Fruit fly (Drosophila melanogaster) whole organism, embryonic: ENCODE measurements around the gene CG9184.

Experiments used
- CG1602 ChIP-seq: fragments of 200-800 bp; sonication (Bioruptor generic); optimal IDR thresholded peaks from 3 replicates; lab custom pipeline; 2016; ENCODE audit warnings: missing biosample characterization, missing genetic modification characterization
- CG17912 ChIP-seq: fragments of 200-800 bp; sonication (Bioruptor generic); optimal IDR thresholded peaks from 2 replicates; lab custom pipeline; 2018; ENCODE audit warnings: missing biosample characterization, mild to moderate bottlenecking, missing genetic modification characterization
- CG32532 ChIP-seq: fragments of 200-800 bp; sonication (Bioruptor generic); IDR thresholded peaks from 2 replicates; pipeline ENCODE4 v1.3.6; 2022; ENCODE audit warnings: missing biosample characterization, missing genetic modification characterization
- CG6272 ChIP-seq: fragments of 200-800 bp; sonication (Bioruptor generic); IDR thresholded peaks from 2 replicates; pipeline ENCODE4 v1.3.6; 2022; ENCODE audit warnings: missing biosample characterization, missing genetic modification characterization
- hkb ChIP-seq, 2 experiments: fragments of 200-800 bp in 1 of 2; fragments of >200 bp in 1 of 2; sonication (Bioruptor generic) in 1 of 2; IDR thresholded peaks in 1 of 2; optimal IDR thresholded peaks in 1 of 2; 2 replicates each; pipeline versions ENCODE4 v1.3.6 to Lab custom; 2017 to 2022; ENCODE audit warnings: missing biosample characterization in 1 of 2, missing genetic modification characterization in 1 of 2

DNA sequence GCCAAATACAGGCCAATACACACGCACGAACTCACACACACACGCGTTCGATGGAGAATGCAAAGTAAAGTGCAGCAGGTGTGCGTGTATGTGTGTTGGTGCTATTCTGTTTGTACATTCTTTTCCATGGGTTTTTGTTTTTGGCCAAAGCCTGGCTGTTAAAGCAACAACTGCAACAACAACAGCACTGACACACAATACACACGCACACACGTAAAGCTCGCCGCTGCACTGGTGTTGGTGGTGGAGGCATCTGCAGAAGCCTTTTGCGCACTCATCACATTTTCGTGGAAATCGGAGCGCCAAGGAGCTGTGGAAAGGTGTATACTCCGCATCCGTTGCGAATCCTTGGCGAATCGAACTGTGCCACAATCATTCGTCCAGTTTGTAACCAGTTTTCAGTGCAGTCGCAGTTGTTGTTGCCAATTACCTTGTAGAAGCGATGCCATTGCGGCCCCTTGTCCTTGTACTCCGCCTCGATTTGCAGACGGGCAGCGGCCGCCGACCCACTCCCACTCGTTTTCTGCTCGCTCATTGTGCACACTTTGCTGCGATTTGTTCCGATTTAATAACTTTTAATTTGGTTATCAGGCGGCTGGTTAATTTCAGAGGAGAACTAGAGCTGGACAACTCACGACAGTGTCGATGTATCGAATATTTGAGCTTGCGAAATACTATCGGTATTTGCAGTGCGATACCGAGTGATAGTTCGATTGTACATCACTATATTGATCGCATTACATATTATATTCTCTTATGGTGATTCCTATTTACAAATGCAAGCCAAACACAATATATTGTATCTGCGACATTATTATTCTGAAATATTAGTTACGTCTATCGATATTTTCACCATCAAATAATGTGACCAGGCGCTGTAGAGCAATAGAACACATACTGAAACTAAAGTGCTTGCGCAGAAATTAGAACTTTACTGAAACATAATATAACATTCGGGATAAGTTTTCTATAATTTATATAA, 27.6 kb upstream of the CG9184 start:
- TF ChIP-seq CG32532 (GFP tag; lab: Robert Waterston, UW) (peak; percentile 34), CG6272 (GFP tag; lab: Robert Waterston, UW) (peak; percentile 57), CG1602 (GFP tag; lab: Kevin White, UChicago) (peak; percentile 40), CG17912 (GFP tag; lab: Kevin White, UChicago) (no peak), hkb (optimal IDR thresholded peaks at IDR 0.05; lab: Kevin White, UChicago) (no peak), hkb (GFP tag; IDR thresholded peaks at IDR 0.05; lab: Robert Waterston, UW) (no peak)
